Fruit fly (Drosophila melanogaster) whole organism, pupa: Measurements from ENCODE around the gene Myb.
A peak's percentile ranks its signal among the peaks of the same experiment; 100 is the strongest.

Experiments used
- CG10348 ChIP-seq: fragments of 200-800 bp; sonication (Bioruptor generic); IDR thresholded peaks from 2 replicates; pipeline ENCODE4 v1.3.6; 2022; ENCODE audit warnings: missing biosample characterization, missing genetic modification characterization
- CG32121 ChIP-seq: fragments of 200-800 bp; sonication (Bioruptor generic); IDR thresholded peaks from 2 replicates; pipeline ENCODE4 v1.3.6; 2022; ENCODE audit warnings: missing biosample characterization, missing genetic modification characterization
- CG4496 ChIP-seq: fragments of 200-800 bp; sonication (Bioruptor generic); IDR thresholded peaks from 3 replicates; pipeline ENCODE4 v1.3.6; 2022; ENCODE audit warnings: missing biosample characterization, missing genetic modification characterization
- CG8159 ChIP-seq: fragments of 200-800 bp; sonication (Bioruptor generic); optimal IDR thresholded peaks from 3 replicates; lab custom pipeline; 2018; ENCODE audit warnings: missing biosample characterization, mild to moderate bottlenecking, missing genetic modification characterization, moderate library complexity
- EcR ChIP-seq: fragments of 200-800 bp; sonication (Bioruptor generic); optimal IDR thresholded peaks from 3 replicates; lab custom pipeline; 2019; ENCODE audit warnings: missing biosample characterization, missing genetic modification characterization, mild to moderate bottlenecking, moderate library complexity, missing genetic modification reagents
- Pif1A ChIP-seq: fragments of 200-800 bp; sonication (Bioruptor generic); optimal IDR thresholded peaks from 3 replicates; lab custom pipeline; 2016; ENCODE audit warnings: missing biosample characterization, missing genetic modification characterization
- Pif1B ChIP-seq: fragments of 200-800 bp; sonication (Bioruptor generic); optimal IDR thresholded peaks from 3 replicates; lab custom pipeline; 2016; ENCODE audit warnings: missing biosample characterization, missing genetic modification characterization
- fd96Ca ChIP-seq: fragments of 200-800 bp; sonication (Bioruptor generic); IDR thresholded peaks from 3 replicates; pipeline ENCODE4 v1.3.6; 2022; ENCODE audit warnings: missing biosample characterization, missing genetic modification characterization
- rn ChIP-seq: fragments of 200-800 bp; sonication (Bioruptor generic); IDR thresholded peaks from 2 replicates; pipeline ENCODE4 v1.3.6; 2022; ENCODE audit warnings: missing biosample characterization, missing genetic modification characterization

dm6 chrX:15860479-15860878 is 2.9 kb upstream of the Myb start:
- TF ChIP-seq EcR (GFP tag; lab: Kevin White, UChicago) (peak; percentile 45), Pif1B (GFP tag; lab: Kevin White, UChicago) (peak; percentile 64), Pif1A (peak; percentile 51), CG32121 (GFP tag; lab: Robert Waterston, UW) (peak; percentile 76), rn (0 out of 2 replicates have a peak, but pooled peaks have one; percentile 42), CG4496 (peak; percentile 84), fd96Ca (GFP tag; lab: Robert Waterston, UW) (no peak), CG10348 (GFP tag; lab: Robert Waterston, UW) (no peak), CG8159 (peak; percentile 52)
